Worm (Caenorhabditis elegans): Measurements from ENCODE around the gene R07B7.8.

- no peak for TF ChIP-seq egl-13 (tag; optimal IDR thresholded peaks at IDR 0.05)
- TF ChIP-seq ceh-8 (GFP tag; optimal IDR thresholded peaks at IDR 0.05), result no peak
- no peak for TF ChIP-seq ceh-82 (tag; optimal IDR thresholded peaks at IDR 0.05)
- no peak for TF ChIP-seq unc-62 (GFP tag; optimal IDR thresholded peaks at IDR 0.05)
- no peak for TF ChIP-seq lin-35 (GFP tag; optimal IDR thresholded peaks at IDR 0.05)
These were observed 9.2 kb downstream of the R07B7.8 start, which contains the start of gene R07B7.6 for ce11 chrV:12074886-12075285.
